Fruit fly (Drosophila melanogaster): ENCODE results near the gene Gnpat.

- TF ChIP-seq Crg-1 (GFP tag; optimal IDR thresholded peaks at IDR 0.05), result peak; percentile 46
- peak; percentile 34 for TF ChIP-seq CG33017 (tag; optimal IDR thresholded peaks at IDR 0.05)
- peak; percentile 30 for TF ChIP-seq CG7045 (GFP tag; optimal IDR thresholded peaks at IDR 0.05)
- TF ChIP-seq pad (GFP tag; optimal IDR thresholded peaks at IDR 0.05), result peak; percentile 22
- peak; percentile 100 for TF ChIP-seq tj (GFP tag; optimal IDR thresholded peaks at IDR 0.05)
Observed at dm6 chr3R:25490778-25491664, at the start of gene Gnpat, which contains the start of gene CG5112.

All from whole organism, adult.